Worm (Caenorhabditis elegans) whole organism, early embryonic: ENCODE measurements around the gene T04C12.1.
A peak's percentile ranks its signal among the peaks of the same experiment; 100 is the strongest.

ENCODE experiments used
- B0310.2 ChIP-seq: sonication (generic microtip); optimal IDR thresholded peaks from 2 replicates; lab custom pipeline; 2016; ENCODE audit warnings: mild to moderate bottlenecking, missing genetic modification characterization, missing compliant biosample characterization
- aly-1 ChIP-seq: sonication (generic microtip); optimal IDR thresholded peaks from 2 replicates; lab custom pipeline; 2016; ENCODE audit warnings: missing genetic modification characterization, missing compliant biosample characterization
- ama-1 ChIP-seq: fragments of 150-350 bp; optimal IDR thresholded peaks from 2 replicates; lab custom pipeline; 2014
- ceh-13 ChIP-seq: fragments of 200-800 bp; sonication (Bioruptor generic); optimal IDR thresholded peaks from 2 replicates; lab custom pipeline; 2018; ENCODE audit warnings: mild to moderate bottlenecking, missing genetic modification characterization, missing compliant biosample characterization
- ceh-36 ChIP-seq: sonication (generic microtip); optimal IDR thresholded peaks from 2 replicates; lab custom pipeline; 2016; ENCODE audit warnings: missing genetic modification characterization, inconsistent platforms, missing compliant biosample characterization
- flt-1 ChIP-seq: fragments of 200-800 bp; sonication (Bioruptor generic); IDR thresholded peaks from 2 replicates; pipeline ENCODE4 v1.3.6; 2022; ENCODE audit warnings: missing genetic modification characterization, missing compliant biosample characterization
- pes-1 ChIP-seq: fragments of 200-800 bp; sonication (Bioruptor generic); IDR thresholded peaks from 2 replicates; pipeline ENCODE4 v1.3.6; 2022; ENCODE audit warnings: missing genetic modification reagents, missing genetic modification characterization, missing compliant biosample characterization
- sea-1 ChIP-seq: fragments of 200-800 bp; sonication (Bioruptor generic); conservative IDR thresholded peaks from 2 replicates; pipeline ENCODE4 v1.3.6; 2022; ENCODE audit warnings: missing genetic modification characterization, missing compliant biosample characterization

ce11 chrV:11075209-11076027, 16.3 kb upstream of the T04C12.1 start:
- TF ChIP-seq ceh-36 (tag; lab: Kevin White, UChicago) (no peak), pes-1 (GFP tag; lab: Robert Waterston, UW) (peak; percentile 34; the same call in 1 of the 2 replicates), flt-1 (GFP tag; lab: Robert Waterston, UW) (no peak), ama-1 (no peak), sea-1 (GFP tag; lab: Robert Waterston, UW) (no peak), B0310.2 (tag; lab: Kevin White, UChicago) (no peak), aly-1 (tag; lab: Kevin White, UChicago) (peak; percentile 28), ceh-13 (GFP tag; lab: Kevin White, UChicago) (no peak)
